Worm (Caenorhabditis elegans): ENCODE results near the gene str-134.

The str-134 gene

DNA sequence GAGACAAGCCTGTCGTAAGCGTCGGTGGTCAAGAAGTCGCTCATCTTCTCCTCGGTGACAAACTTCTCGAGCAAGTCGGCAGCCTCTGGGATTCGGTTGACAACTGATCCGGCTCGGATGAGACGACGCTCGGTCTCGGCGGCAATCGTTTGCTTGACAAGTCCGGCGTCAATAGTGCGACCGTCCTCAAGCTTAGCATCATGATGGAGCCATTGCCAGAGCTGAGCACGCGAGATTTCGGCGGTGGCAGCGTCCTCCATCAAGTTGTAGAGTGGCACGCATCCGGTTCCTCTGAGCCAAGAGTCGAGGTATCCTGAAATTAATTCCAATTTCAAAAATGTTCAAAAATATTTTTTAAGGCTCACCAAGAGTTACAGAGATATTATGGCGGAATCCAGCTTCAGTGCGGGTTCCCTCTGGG is 19.0 kb upstream of the str-134 start:
- no peak for TF ChIP-seq alr-1 (tag; optimal IDR thresholded peaks at IDR 0.05)
- TF ChIP-seq sma-3 (GFP tag; optimal IDR thresholded peaks at IDR 0.05): peak; percentile 31

DNA sequence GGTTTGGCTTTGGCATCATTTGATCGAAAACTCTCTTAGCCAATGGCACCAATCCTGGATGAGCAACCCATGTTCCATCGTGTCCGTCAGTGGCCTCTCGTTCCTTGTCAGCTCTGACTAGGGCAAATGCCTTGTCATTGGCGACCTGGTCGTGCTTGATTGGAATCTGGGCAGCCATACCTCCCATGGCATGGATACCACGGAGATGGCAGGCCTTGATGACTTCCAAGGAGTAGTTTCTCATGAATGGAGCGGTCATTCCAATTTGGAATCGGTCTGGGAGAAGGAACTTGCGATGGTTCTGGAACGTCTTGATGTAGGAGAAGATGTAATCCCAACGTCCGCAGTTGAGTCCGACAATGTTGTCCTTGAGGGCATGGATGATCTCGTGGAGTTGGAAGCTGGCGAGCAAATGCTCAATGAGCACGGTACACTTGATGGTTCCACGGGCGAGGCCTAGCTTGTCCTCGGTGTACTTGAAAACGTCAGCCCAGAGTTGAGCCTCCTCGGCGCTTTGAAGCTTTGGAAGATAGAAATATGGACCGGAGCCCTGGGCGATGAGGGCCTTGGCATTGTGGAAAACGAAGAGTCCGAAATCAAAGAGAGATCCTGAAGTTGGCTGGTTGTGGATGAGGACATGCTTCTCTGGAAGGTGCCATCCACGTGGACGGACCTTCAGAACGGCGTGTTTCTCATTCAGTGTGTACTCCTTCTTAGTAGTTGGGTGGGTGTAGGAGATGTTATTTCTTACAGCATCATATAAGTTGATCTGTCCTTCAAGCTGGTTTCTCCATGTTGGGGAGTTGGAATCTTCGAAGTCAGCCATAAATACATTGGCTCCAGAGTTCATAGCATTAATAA is 18.3 kb upstream of the str-134 start:
- TF ChIP-seq nhr-25 (tag; optimal IDR thresholded peaks at IDR 0.05) (no peak), ama-1 (optimal IDR thresholded peaks at IDR 0.05) (peak; percentile 92), sma-9 (GFP tag; optimal IDR thresholded peaks at IDR 0.05) (peak; percentile 41), sma-9 (tag; optimal IDR thresholded peaks at IDR 0.05) (no peak), lin-11 (tag; optimal IDR thresholded peaks at IDR 0.05) (peak; percentile 13), F13H6.1 (tag; optimal IDR thresholded peaks at IDR 0.05) (no peak), nhr-21 (tag; optimal IDR thresholded peaks at IDR 0.05) (peak; percentile 16), mbf-1 (tag; optimal IDR thresholded peaks at IDR 0.05) (no peak), mab-5 (tag; optimal IDR thresholded peaks at IDR 0.05) (no peak), mdl-1 (tag; optimal IDR thresholded peaks at IDR 0.05) (no peak), Y55F3AM.14 (GFP tag; optimal IDR thresholded peaks at IDR 0.05) (peak; percentile 14), nhr-129 (tag; optimal IDR thresholded peaks at IDR 0.05) (peak; percentile 35)

DNA sequence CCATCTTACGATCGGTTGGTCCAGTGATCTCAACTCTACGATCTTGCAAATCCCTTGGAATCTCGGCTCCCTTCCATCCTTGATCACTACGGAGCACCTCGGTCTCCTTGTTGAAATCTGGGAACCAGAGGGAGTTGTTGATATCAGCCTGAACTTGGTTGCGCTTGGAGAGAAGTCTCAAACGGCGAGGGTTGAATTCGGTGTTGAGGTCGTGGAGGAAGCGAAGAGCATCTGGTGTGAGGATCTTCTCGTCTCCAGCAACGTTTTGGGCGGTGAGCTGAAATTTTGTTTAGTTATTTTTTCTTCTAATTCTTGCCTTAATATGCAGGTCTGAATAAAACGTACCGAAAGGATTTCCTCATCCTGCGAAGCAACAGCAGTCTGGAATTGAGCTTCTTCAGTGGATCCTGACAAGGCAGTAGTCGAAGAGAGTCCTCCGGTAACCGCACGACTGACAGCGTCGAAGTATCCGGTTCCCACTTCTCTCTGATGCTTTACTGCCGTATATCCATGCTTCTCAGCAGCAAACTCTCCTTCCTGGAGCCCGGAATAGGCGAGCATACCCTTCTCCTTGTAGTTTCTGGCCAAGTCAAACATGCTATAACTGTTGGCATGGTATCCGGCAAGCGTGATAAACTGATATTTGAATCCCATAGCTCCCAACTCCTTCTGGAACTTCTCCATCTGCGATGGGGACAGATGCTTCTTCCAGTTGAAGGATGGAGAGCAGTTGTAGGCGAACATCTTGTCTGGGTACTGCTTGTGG is 17.5 kb upstream of the str-134 start:
- no peak for TF ChIP-seq fos-1 (tag; optimal IDR thresholded peaks at IDR 0.05)
- peak; percentile 27 for TF ChIP-seq Y55F3AM.14 (GFP tag; optimal IDR thresholded peaks at IDR 0.05)
- TF ChIP-seq dmd-4 (tag; optimal IDR thresholded peaks at IDR 0.05): no peak
- peak; percentile 94 for TF ChIP-seq ama-1 (optimal IDR thresholded peaks at IDR 0.05)
- peak in 1 of 2 experiments; percentile 29 for TF ChIP-seq lsy-2 (tag; optimal IDR thresholded peaks at IDR 0.05)
- TF ChIP-seq unc-55 (GFP tag; optimal IDR thresholded peaks at IDR 0.05): no peak
- TF ChIP-seq peb-1 (tag; optimal IDR thresholded peaks at IDR 0.05): no peak
- no peak for TF ChIP-seq nhr-77 (tag; optimal IDR thresholded peaks at IDR 0.05)
- TF ChIP-seq snpc-4 (tag; optimal IDR thresholded peaks at IDR 0.05): no peak
- no peak for TF ChIP-seq lin-13 (GFP tag; optimal IDR thresholded peaks at IDR 0.05)
- TF ChIP-seq ztf-1 (GFP tag; conservative IDR thresholded peaks at IDR 0.05): no peak
- no peak for TF ChIP-seq mbf-1 (tag; optimal IDR thresholded peaks at IDR 0.05)
- no peak for TF ChIP-seq unc-39 (tag; optimal IDR thresholded peaks at IDR 0.05)
- TF ChIP-seq ceh-82 (tag; optimal IDR thresholded peaks at IDR 0.05): no peak
- TF ChIP-seq crh-2 (tag; optimal IDR thresholded peaks at IDR 0.05): peak; percentile 14

DNA sequence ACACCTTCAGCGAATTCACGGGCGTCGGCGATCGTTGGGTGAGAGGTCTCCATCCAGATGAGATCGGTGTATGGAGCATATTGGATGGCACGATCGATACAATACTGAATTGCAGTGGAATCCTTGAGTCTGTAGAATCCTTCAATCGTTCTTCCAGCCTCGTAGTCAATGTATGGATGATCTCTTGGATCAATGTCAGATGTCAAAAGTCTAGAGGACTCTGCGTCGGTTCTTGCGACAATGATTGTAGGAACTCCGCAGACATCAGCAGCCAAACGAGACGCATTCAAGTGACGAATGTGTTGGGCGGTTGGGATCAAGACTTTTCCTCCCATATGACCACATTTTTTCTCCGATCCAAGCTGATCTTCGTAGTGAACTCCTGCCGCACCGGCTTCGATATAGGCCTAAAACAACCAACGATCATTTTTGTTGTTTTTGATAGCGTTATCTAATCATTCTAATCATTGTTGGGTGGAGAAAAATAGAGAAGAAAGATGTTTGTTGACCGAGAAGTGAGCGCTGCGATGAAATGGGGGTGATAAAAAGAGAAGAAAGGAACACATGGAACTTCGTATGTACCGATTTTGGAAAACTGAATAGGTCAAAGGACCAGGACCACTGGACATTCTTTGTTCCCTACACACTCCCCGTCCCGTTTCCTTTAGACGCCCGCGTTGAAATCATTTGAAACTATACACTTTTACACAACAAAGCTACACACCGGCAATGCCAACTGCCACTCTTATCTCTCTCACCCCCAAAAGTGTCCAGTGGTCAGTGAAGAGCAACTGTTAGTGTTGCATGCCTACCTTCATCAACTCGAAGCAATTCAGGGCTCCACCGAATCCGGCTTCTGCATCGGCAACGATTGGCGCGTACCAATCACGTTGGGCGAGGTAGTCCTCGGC is 16.6 kb upstream of the str-134 start:
- TF ChIP-seq nhr-21 (tag; optimal IDR thresholded peaks at IDR 0.05) (peak; percentile 41), Y55F3AM.14 (GFP tag; optimal IDR thresholded peaks at IDR 0.05) (no peak), lsy-2 (tag; optimal IDR thresholded peaks at IDR 0.05) (peak in 1 of 2 experiments; percentile 23), unc-55 (GFP tag; optimal IDR thresholded peaks at IDR 0.05) (no peak), lin-13 (GFP tag; optimal IDR thresholded peaks at IDR 0.05) (peak; percentile 48), ztf-4 (tag; optimal IDR thresholded peaks at IDR 0.05) (no peak), nhr-10 (tag; optimal IDR thresholded peaks at IDR 0.05) (no peak), fos-1 (tag; optimal IDR thresholded peaks at IDR 0.05) (peak; percentile 1), sma-9 (GFP tag; optimal IDR thresholded peaks at IDR 0.05) (peak; percentile 20), sma-9 (tag; optimal IDR thresholded peaks at IDR 0.05) (no peak), ama-1 (optimal IDR thresholded peaks at IDR 0.05) (peak; percentile 76), crh-2 (tag; optimal IDR thresholded peaks at IDR 0.05) (peak; percentile 24), nhr-129 (tag; optimal IDR thresholded peaks at IDR 0.05) (peak; percentile 19), lin-11 (tag; optimal IDR thresholded peaks at IDR 0.05) (peak; percentile 38), nhr-6 (tag; optimal IDR thresholded peaks at IDR 0.05) (peak; percentile 59)

All from whole organism, L2 larva.